Worm (Caenorhabditis elegans) whole organism, L1 larva: Measurements from ENCODE around the gene hex-3.

Experiments
- C04F5.9 ChIP-seq: sonication (generic microtip); optimal IDR thresholded peaks from 2 replicates; lab custom pipeline; 2016; ENCODE audit warnings: missing genetic modification characterization, missing compliant biosample characterization
- C16A3.4 ChIP-seq: fragments of 150-350 bp; optimal IDR thresholded peaks from 2 replicates; lab custom pipeline; 2014; ENCODE audit warnings: missing biosample characterization, missing genetic modification characterization
- C34B4.2 ChIP-seq: sonication (generic microtip); optimal IDR thresholded peaks from 2 replicates; lab custom pipeline; 2017; ENCODE audit warnings: mild to moderate bottlenecking, missing genetic modification characterization, missing compliant biosample characterization
- aly-2 ChIP-seq: fragments of 150-350 bp; optimal IDR thresholded peaks from 2 replicates; lab custom pipeline; 2014; ENCODE audit warnings: missing biosample characterization, missing genetic modification characterization
- ama-1 ChIP-seq: fragments of 150-350 bp; optimal IDR thresholded peaks from 2 replicates; lab custom pipeline; 2014
- blmp-1 ChIP-seq: fragments of 150-350 bp; optimal IDR thresholded peaks from 2 replicates; lab custom pipeline; 2014; ENCODE audit warnings: missing biosample characterization, missing genetic modification characterization
- ceh-82 ChIP-seq, 3 experiments: fragments of 150-350 bp in 1 of 3; sonication (generic microtip) in 2 of 3; optimal IDR thresholded peaks; 2 replicates each; lab custom pipeline; 2014 to 2017; ENCODE audit warnings: missing biosample characterization in 3 of 3, missing genetic modification characterization in 3 of 3
- dpl-1 ChIP-seq, 3 experiments: fragments of 150-350 bp in 2 of 3; sonication (generic microtip) in 1 of 3; optimal IDR thresholded peaks; 2 replicates each; lab custom pipeline; 2014 to 2017; ENCODE audit warnings: missing biosample characterization in 3 of 3, missing genetic modification characterization in 3 of 3, missing genetic modification reagents in 3 of 3
- dsc-1 ChIP-seq: sonication (generic microtip); optimal IDR thresholded peaks from 2 replicates; lab custom pipeline; 2016; ENCODE audit warnings: mild to moderate bottlenecking, missing genetic modification characterization, missing compliant biosample characterization
- efl-3 ChIP-seq: fragments of 200-800 bp; sonication (Bioruptor generic); optimal IDR thresholded peaks from 2 replicates; lab custom pipeline; 2018; ENCODE audit warnings: mild to moderate bottlenecking, missing genetic modification characterization, missing compliant biosample characterization
- egl-13 ChIP-seq: sonication (generic microtip); optimal IDR thresholded peaks from 2 replicates; lab custom pipeline; 2016; ENCODE audit warnings: missing genotype, missing genetic modification reagents, missing genetic modification characterization, missing compliant biosample characterization
- elt-2 ChIP-seq: sonication (generic microtip); optimal IDR thresholded peaks from 2 replicates; lab custom pipeline; 2016; ENCODE audit warnings: missing genetic modification characterization, mild to moderate bottlenecking, inconsistent platforms, missing compliant biosample characterization, missing genetic modification reagents
- elt-3 ChIP-seq, 6 experiments: fragments of 150-350 bp in 1 of 6; sonication (generic microtip); optimal IDR thresholded peaks; 2 replicates each; lab custom pipeline; 2017 to 2018; ENCODE audit warnings: missing biosample characterization in 6 of 6, missing genetic modification characterization in 6 of 6, inconsistent platforms in 1 of 6
- ets-5 ChIP-seq: fragments of 200-800 bp; sonication (Bioruptor generic); IDR thresholded peaks from 2 replicates; pipeline ENCODE4 v1.3.6; 2022; ENCODE audit warnings: missing genetic modification characterization, missing compliant biosample characterization
- fkh-10 ChIP-seq: sonication (generic microtip); optimal IDR thresholded peaks from 2 replicates; lab custom pipeline; 2017; ENCODE audit warnings: missing biosample characterization, missing genetic modification reagents, missing genetic modification characterization
- grh-1 ChIP-seq: fragments of 200-800 bp; sonication (Bioruptor generic); IDR thresholded peaks from 2 replicates; pipeline ENCODE4 v1.3.6; 2022; ENCODE audit warnings: missing genetic modification reagents, missing genetic modification characterization, missing compliant biosample characterization
- hpl-2 ChIP-seq: fragments of 150-350 bp; optimal IDR thresholded peaks from 2 replicates; lab custom pipeline; 2014; ENCODE audit warnings: missing biosample characterization, missing genetic modification reagents, missing genetic modification characterization
- irx-1 ChIP-seq: sonication (generic microtip); optimal IDR thresholded peaks from 2 replicates; lab custom pipeline; 2016; ENCODE audit warnings: missing genetic modification characterization, missing compliant biosample characterization
- jun-1 ChIP-seq: fragments of 150-350 bp; optimal IDR thresholded peaks from 2 replicates; lab custom pipeline; 2014; ENCODE audit warnings: missing biosample characterization, missing genetic modification reagents, missing genetic modification characterization
- lin-13 ChIP-seq: fragments of 150-350 bp; optimal IDR thresholded peaks from 2 replicates; lab custom pipeline; 2014; ENCODE audit warnings: missing biosample characterization, missing genetic modification reagents, missing genetic modification characterization
- lin-15B ChIP-seq: fragments of 150-350 bp; sonication (generic microtip); optimal IDR thresholded peaks from 3 replicates; lab custom pipeline; 2014; ENCODE audit warnings: missing biosample characterization, missing genetic modification characterization
- lin-35 ChIP-seq, 2 experiments: fragments of 150-350 bp; optimal IDR thresholded peaks; 2 replicates each; lab custom pipeline; 2014; ENCODE audit warnings: missing biosample characterization in 2 of 2, missing genetic modification characterization in 2 of 2, missing genetic modification reagents in 2 of 2
- lin-39 ChIP-seq: fragments of 150-350 bp; optimal IDR thresholded peaks from 2 replicates; lab custom pipeline; 2014; ENCODE audit warnings: missing biosample characterization, missing genetic modification reagents, missing genetic modification characterization
- mab-9 ChIP-seq: fragments of 200-800 bp; sonication (Bioruptor generic); IDR thresholded peaks from 2 replicates; pipeline ENCODE4 v1.3.6; 2022; ENCODE audit warnings: missing genetic modification reagents, missing genetic modification characterization, missing compliant biosample characterization
- mdl-1 ChIP-seq, 2 experiments: fragments of 150-350 bp; optimal IDR thresholded peaks; 2 replicates each; lab custom pipeline; 2014 to 2017; ENCODE audit warnings: missing biosample characterization in 2 of 2, missing genetic modification characterization in 2 of 2, inconsistent platforms in 1 of 2
- mep-1 ChIP-seq: fragments of 150-350 bp; optimal IDR thresholded peaks from 2 replicates; lab custom pipeline; 2014; ENCODE audit warnings: missing biosample characterization, missing genetic modification characterization
- nhr-11 ChIP-seq: fragments of 150-350 bp; optimal IDR thresholded peaks from 2 replicates; lab custom pipeline; 2014; ENCODE audit warnings: missing biosample characterization, missing genetic modification characterization
- nhr-19 ChIP-seq: fragments of 200-800 bp; sonication (Bioruptor generic); conservative IDR thresholded peaks from 2 replicates; pipeline ENCODE4 v1.3.6; 2022; ENCODE audit warnings: missing genetic modification characterization, missing compliant biosample characterization
- nhr-20 ChIP-seq: sonication (generic microtip); optimal IDR thresholded peaks from 2 replicates; lab custom pipeline; 2016; ENCODE audit warnings: mild to moderate bottlenecking, missing genetic modification characterization, missing compliant biosample characterization
- nhr-47 ChIP-seq: sonication (generic microtip); optimal IDR thresholded peaks from 2 replicates; lab custom pipeline; 2016; ENCODE audit warnings: mild to moderate bottlenecking, missing genetic modification characterization, moderate library complexity, missing compliant biosample characterization
- nhr-71 ChIP-seq: sonication (generic microtip); optimal IDR thresholded peaks from 2 replicates; lab custom pipeline; 2016; ENCODE audit warnings: mild to moderate bottlenecking, missing genetic modification characterization, moderate library complexity, missing compliant biosample characterization
- nhr-76 ChIP-seq: sonication (generic microtip); optimal IDR thresholded peaks from 2 replicates; lab custom pipeline; 2017; ENCODE audit warnings: missing biosample characterization, missing genetic modification characterization
- nhr-90 ChIP-seq: sonication (generic microtip); optimal IDR thresholded peaks from 2 replicates; lab custom pipeline; 2016; ENCODE audit warnings: mild to moderate bottlenecking, missing genetic modification characterization, missing compliant biosample characterization; ENCODE audit not compliant: poor library complexity
- pag-3 ChIP-seq: sonication (generic microtip); optimal IDR thresholded peaks from 2 replicates; lab custom pipeline; 2017; ENCODE audit warnings: missing genetic modification characterization, mild to moderate bottlenecking, missing compliant biosample characterization, antibody characterized with exemption, borderline replicate concordance; ENCODE audit not compliant: insufficient read depth
- pax-3 ChIP-seq: fragments of 200-800 bp; sonication (Bioruptor generic); optimal IDR thresholded peaks from 2 replicates; lab custom pipeline; 2018; ENCODE audit warnings: mild to moderate bottlenecking, missing genetic modification characterization, moderate library complexity, missing compliant biosample characterization
- pqm-1 ChIP-seq: sonication (generic microtip); optimal IDR thresholded peaks from 3 replicates; lab custom pipeline; 2017; ENCODE audit warnings: missing biosample characterization, missing genetic modification characterization
- rnt-1 ChIP-seq: sonication (generic microtip); optimal IDR thresholded peaks from 2 replicates; lab custom pipeline; 2016; ENCODE audit warnings: mild to moderate bottlenecking, missing genetic modification characterization, moderate library complexity, missing compliant biosample characterization
- skn-1 ChIP-seq: fragments of 150-350 bp; optimal IDR thresholded peaks from 2 replicates; lab custom pipeline; 2014; ENCODE audit warnings: missing biosample characterization, missing genetic modification characterization
- snpc-4 ChIP-seq: fragments of 150-350 bp; optimal IDR thresholded peaks from 2 replicates; lab custom pipeline; 2014; ENCODE audit warnings: missing biosample characterization, missing genetic modification characterization
- snu-23 ChIP-seq: sonication (generic microtip); optimal IDR thresholded peaks from 2 replicates; lab custom pipeline; 2016; ENCODE audit warnings: missing genetic modification characterization, missing compliant biosample characterization
- sptf-1 ChIP-seq: fragments of 150-350 bp; optimal IDR thresholded peaks from 2 replicates; lab custom pipeline; 2014; ENCODE audit warnings: missing biosample characterization, missing genetic modification characterization
- swsn-7 ChIP-seq: sonication (generic microtip); optimal IDR thresholded peaks from 2 replicates; lab custom pipeline; 2016; ENCODE audit warnings: missing genetic modification characterization, missing compliant biosample characterization
- unc-130 ChIP-seq: fragments of 150-350 bp; optimal IDR thresholded peaks from 2 replicates; lab custom pipeline; 2017; ENCODE audit warnings: missing biosample characterization, missing genetic modification characterization, inconsistent platforms
- unc-30 ChIP-seq: sonication (generic microtip); optimal IDR thresholded peaks from 2 replicates; lab custom pipeline; 2017; ENCODE audit warnings: missing biosample characterization, missing genetic modification characterization
- zag-1 ChIP-seq: fragments of 150-350 bp; optimal IDR thresholded peaks from 2 replicates; lab custom pipeline; 2014; ENCODE audit warnings: missing biosample characterization, missing genetic modification characterization

hex-3 gene

ce11 chrIII:10881996-10882395, 33.0 kb downstream of the hex-3 start (continued):
- TF ChIP-seq jun-1 (tag; lab: Kevin White, UChicago) (peak; percentile 35), unc-130 (peak; percentile 31), dpl-1 (GFP tag; optimal IDR thresholded peaks at IDR 0.05; lab: Kevin White, UChicago) (peak; percentile 68 to 78 (median 77)), lin-39 (tag; lab: Kevin White, UChicago) (peak; percentile 74), grh-1 (GFP tag; lab: Robert Waterston, UW) (peak; percentile 22; the same call in 1 of the 2 replicates), lin-15B (tag; lab: Kevin White, UChicago) (peak; percentile 85), nhr-11 (tag; lab: Kevin White, UChicago) (peak; percentile 58), snpc-4 (tag; lab: Kevin White, UChicago) (peak; percentile 37), irx-1 (tag; lab: Kevin White, UChicago) (peak; percentile 73)

DNA sequence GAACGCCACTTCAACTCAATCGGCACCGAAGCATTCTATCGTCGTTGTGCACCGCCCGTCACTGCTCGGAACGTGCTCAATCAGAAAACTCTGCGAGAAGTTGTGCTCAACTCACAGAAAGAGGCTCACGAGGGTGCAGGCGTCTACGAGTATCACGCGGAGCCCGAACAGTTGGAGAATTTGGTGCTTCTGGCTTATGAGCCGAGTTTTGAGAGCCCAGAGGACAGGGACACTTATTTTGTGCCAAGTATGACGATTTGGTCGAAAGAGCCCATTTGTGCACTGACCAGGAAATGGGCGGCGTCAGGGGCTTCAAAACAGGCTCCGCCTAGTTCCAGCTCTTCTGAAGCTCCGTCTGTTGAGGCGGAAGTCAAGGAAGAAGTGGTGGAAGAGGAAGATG, 39.8 kb downstream of the hex-3 start:
- TF ChIP-seq lin-13 (GFP tag; lab: Kevin White, UChicago) (no peak), C16A3.4 (tag; lab: Kevin White, UChicago) (no peak), nhr-19 (no peak), irx-1 (tag; lab: Kevin White, UChicago) (no peak), C04F5.9 (no peak), mdl-1 (tag; optimal IDR thresholded peaks at IDR 0.05; lab: Kevin White, UChicago) (no peak), mep-1 (tag; lab: Kevin White, UChicago) (no peak), fkh-10 (GFP tag; lab: Kevin White, UChicago) (no peak), unc-130 (no peak), ama-1 (lab: Kevin White, UChicago) (no peak)
- TF ChIP-seq, all 84 proteins: peak for 0

DNA sequence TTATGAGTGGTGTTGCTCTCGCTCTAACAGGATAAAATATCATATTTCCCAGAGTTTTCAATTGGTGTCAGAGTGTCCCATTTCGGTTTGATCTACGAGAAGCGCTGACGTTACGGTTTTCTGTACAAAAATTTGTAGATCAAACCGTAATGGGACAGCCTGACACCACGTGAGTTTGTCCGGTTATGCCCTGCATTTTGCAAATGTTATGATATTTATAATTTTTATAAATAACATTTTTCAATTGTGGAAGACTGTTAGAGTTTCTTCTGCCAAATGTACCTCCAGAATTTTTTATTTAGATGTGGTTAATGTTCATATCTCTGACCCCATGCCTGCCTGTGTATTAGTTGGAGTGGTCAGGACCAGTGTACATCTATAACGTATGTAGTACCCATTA, 45.2 kb downstream of the hex-3 start, which contains the start of gene fbxb-87:
Gene fbxb-87, plus strand, starts transcription at position 301 of the 400 bp plus-strand sequence.
- TF ChIP-seq jun-1 (tag; lab: Kevin White, UChicago) (no peak), nhr-76 (tag; lab: Kevin White, UChicago) (no peak), ets-5 (GFP tag; lab: Robert Waterston, UW) (no peak), lin-15B (tag; lab: Kevin White, UChicago) (no peak), efl-3 (GFP tag; lab: Kevin White, UChicago) (no peak), pag-3 (tag; lab: Kevin White, UChicago) (no peak), nhr-19 (no peak), elt-2 (tag; lab: Kevin White, UChicago) (no peak), nhr-47 (tag; lab: Kevin White, UChicago) (no peak)

- peak; percentile 29 for TF ChIP-seq swsn-7 (tag; lab: Kevin White, UChicago)
- TF ChIP-seq nhr-20 (tag; lab: Kevin White, UChicago) = peak; percentile 29
- no peak for TF ChIP-seq aly-2 (tag; lab: Kevin White, UChicago)
- no peak for TF ChIP-seq hpl-2 (GFP tag; lab: Kevin White, UChicago)
- TF ChIP-seq sptf-1 (tag; lab: Kevin White, UChicago) = no peak
- TF ChIP-seq nhr-71 (tag; lab: Kevin White, UChicago) = peak; percentile 53
- TF ChIP-seq skn-1 = peak; percentile 42
- TF ChIP-seq lin-35 (GFP tag; optimal IDR thresholded peaks at IDR 0.05; lab: Kevin White, UChicago) = peak; percentile 58 to 67
- peak; percentile 58 for TF ChIP-seq blmp-1 (tag; lab: Kevin White, UChicago)
- peak; percentile 54 for TF ChIP-seq snu-23 (GFP tag; lab: Kevin White, UChicago)
- no peak for TF ChIP-seq pqm-1
- TF ChIP-seq pax-3 (tag; lab: Kevin White, UChicago) = no peak
- peak; percentile 22 for TF ChIP-seq snpc-4 (tag; lab: Kevin White, UChicago)
- no peak for TF ChIP-seq elt-3 (tag; optimal IDR thresholded peaks at IDR 0.05; lab: Kevin White, UChicago)
- no peak for TF ChIP-seq unc-30 (tag; lab: Kevin White, UChicago)
- TF ChIP-seq C16A3.4 (tag; lab: Kevin White, UChicago) = peak; percentile 39
- no peak for TF ChIP-seq mab-9 (GFP tag; lab: Robert Waterston, UW)
- TF ChIP-seq nhr-90 (tag; lab: Kevin White, UChicago) = peak; percentile 3
- TF ChIP-seq zag-1 = no peak
- TF ChIP-seq C34B4.2 = no peak
- peak; percentile 46 for TF ChIP-seq nhr-47 (tag; lab: Kevin White, UChicago)
- no peak for TF ChIP-seq rnt-1 (tag; lab: Kevin White, UChicago)
- TF ChIP-seq lin-15B (tag; lab: Kevin White, UChicago) = peak; percentile 60
- no peak for TF ChIP-seq egl-13 (tag; lab: Kevin White, UChicago)
- TF ChIP-seq ceh-82 (tag; optimal IDR thresholded peaks at IDR 0.05; lab: Kevin White, UChicago) = peak in 2 of 3 experiments; percentile 56 to 59
- TF ChIP-seq mep-1 (tag; lab: Kevin White, UChicago) = peak; percentile 55
- peak; percentile 15 for TF ChIP-seq dsc-1
- TF ChIP-seq dpl-1 (GFP tag; optimal IDR thresholded peaks at IDR 0.05; lab: Kevin White, UChicago) = peak; percentile 30 to 72 (median 42)
Observed at ce11 chrIII:10895817-10896413, 46.9 kb downstream of the hex-3 start, which contains the start of gene com-1. Gene com-1, plus strand, starts transcription at chrIII:10896363.
